Fruit fly (Drosophila melanogaster): ENCODE data around the gene Hcf.

dm6 chr4:406330-406729 is 46.6 kb downstream of the Hcf start:
- no peak for TF ChIP-seq CG13204 (GFP tag; optimal IDR thresholded peaks at IDR 0.05)
- no peak for TF ChIP-seq Ets98B (GFP tag; IDR thresholded peaks at IDR 0.05)
- TF ChIP-seq CG12605 (GFP tag; IDR thresholded peaks at IDR 0.05) = no peak
